Fruit fly (Drosophila melanogaster) whole organism, embryonic: ENCODE measurements around the gene Fie.
A peak's percentile ranks its signal among the peaks of the same experiment; 100 is the strongest.

ENCODE experiments used
- Antp ChIP-seq: fragments of 200-800 bp; sonication (Bioruptor generic); optimal IDR thresholded peaks from 3 replicates; lab custom pipeline; 2016; ENCODE audit warnings: missing biosample characterization, missing genetic modification characterization
- B-H1 ChIP-seq: fragments of 200-800 bp; sonication (Bioruptor generic); IDR thresholded peaks from 3 replicates; pipeline ENCODE4 v1.3.6; 2022; ENCODE audit warnings: missing biosample characterization, missing genetic modification characterization
- B-H2 ChIP-seq: fragments of 200-800 bp; sonication (Bioruptor generic); optimal IDR thresholded peaks from 2 replicates; lab custom pipeline; 2018; ENCODE audit warnings: missing biosample characterization, mild to moderate bottlenecking, missing genetic modification characterization
- CG10209 ChIP-seq: fragments of 200-800 bp; sonication (Bioruptor generic); optimal IDR thresholded peaks from 3 replicates; lab custom pipeline; 2017; ENCODE audit warnings: missing biosample characterization, mild to moderate bottlenecking, missing genetic modification characterization, missing genetic modification reagents
- CG11093 ChIP-seq: fragments of 200-800 bp; sonication (Bioruptor generic); IDR thresholded peaks from 3 replicates; pipeline ENCODE4 v1.3.6; 2022; ENCODE audit warnings: missing biosample characterization, missing genetic modification characterization
- CG14014 ChIP-seq: fragments of 200-800 bp; sonication (Bioruptor generic); IDR thresholded peaks from 2 replicates; pipeline ENCODE4 v1.3.6; 2022; ENCODE audit warnings: missing biosample characterization, missing genetic modification characterization
- CG1792 ChIP-seq: fragments of 200-800 bp; sonication (Bioruptor generic); optimal IDR thresholded peaks from 2 replicates; lab custom pipeline; 2016; ENCODE audit warnings: missing biosample characterization, missing genetic modification characterization
- CG2678 ChIP-seq: fragments of 200-800 bp; sonication (Bioruptor generic); optimal IDR thresholded peaks from 3 replicates; lab custom pipeline; 2019; ENCODE audit warnings: missing biosample characterization, mild to moderate bottlenecking, missing genetic modification characterization, moderate library complexity
- CG32767 ChIP-seq: fragments of 200-800 bp; sonication (Bioruptor generic); IDR thresholded peaks from 2 replicates; pipeline ENCODE4 v1.3.6; 2022; ENCODE audit warnings: missing biosample characterization, missing genetic modification characterization
- CG3281 ChIP-seq: fragments of 200-800 bp; sonication (Bioruptor generic); optimal IDR thresholded peaks from 3 replicates; lab custom pipeline; 2017; ENCODE audit warnings: missing biosample characterization, mild to moderate bottlenecking, missing genetic modification characterization
- CG4328 ChIP-seq: fragments of 200-800 bp; sonication (Bioruptor generic); optimal IDR thresholded peaks from 3 replicates; lab custom pipeline; 2017; ENCODE audit warnings: missing biosample characterization, missing genetic modification reagents, missing genetic modification characterization
- CG4404 ChIP-seq: fragments of 200-800 bp; sonication (Bioruptor generic); IDR thresholded peaks from 2 replicates; pipeline ENCODE4 v1.3.6; 2022; ENCODE audit warnings: missing biosample characterization, missing genetic modification characterization
- CG4820 ChIP-seq: fragments of 200-800 bp; sonication (Bioruptor generic); optimal IDR thresholded peaks from 3 replicates; lab custom pipeline; 2016; ENCODE audit warnings: missing biosample characterization, missing genetic modification characterization
- CG8765 ChIP-seq: fragments of 200-800 bp; sonication (Bioruptor generic); IDR thresholded peaks from 2 replicates; pipeline ENCODE4 v1.3.6; 2022; ENCODE audit warnings: missing biosample characterization, missing genetic modification characterization
- Camta ChIP-seq: fragments of 200-800 bp; sonication (Bioruptor generic); optimal IDR thresholded peaks from 2 replicates; lab custom pipeline; 2016; ENCODE audit warnings: missing biosample characterization, missing genetic modification characterization
- Dfd ChIP-seq, 2 experiments: fragments of >200 bp; optimal IDR thresholded peaks; 2 replicates each; lab custom pipeline; 2017; ENCODE audit warnings: missing biosample characterization in 2 of 2, missing genetic modification characterization in 2 of 2
- Hey ChIP-seq: fragments of 200-800 bp; sonication (Bioruptor generic); optimal IDR thresholded peaks from 3 replicates; lab custom pipeline; 2018; ENCODE audit warnings: missing biosample characterization, mild to moderate bottlenecking, missing genetic modification characterization
- HmgD ChIP-seq: fragments of 200-800 bp; sonication (Bioruptor generic); optimal IDR thresholded peaks from 3 replicates; lab custom pipeline; 2016; ENCODE audit warnings: missing biosample characterization, missing genetic modification characterization
- Hr78 ChIP-seq, 2 experiments: fragments of 200-800 bp in 1 of 2; fragments of >200 bp in 1 of 2; sonication (Bioruptor generic) in 1 of 2; optimal IDR thresholded peaks; 2 replicates each; lab custom pipeline; 2017 to 2019; ENCODE audit warnings: missing biosample characterization in 2 of 2, missing genetic modification characterization in 2 of 2, mild to moderate bottlenecking in 1 of 2, moderate library complexity in 1 of 2
- Mad ChIP-seq: fragments of 200-800 bp; sonication (Bioruptor generic); optimal IDR thresholded peaks from 2 replicates; lab custom pipeline; 2016; ENCODE audit warnings: missing biosample characterization, missing genetic modification characterization
- NC2α ChIP-seq: fragments of 200-800 bp; sonication (Bioruptor generic); optimal IDR thresholded peaks from 2 replicates; lab custom pipeline; 2016; ENCODE audit warnings: missing biosample characterization, missing genetic modification characterization
- Optix ChIP-seq: fragments of 200-800 bp; sonication (Bioruptor generic); IDR thresholded peaks from 3 replicates; pipeline ENCODE4 v1.3.6; 2022; ENCODE audit warnings: missing biosample characterization, missing genetic modification characterization
- Ravus ChIP-seq: fragments of 200-800 bp; sonication (Bioruptor generic); IDR thresholded peaks from 2 replicates; pipeline ENCODE4 v1.3.6; 2022; ENCODE audit warnings: missing biosample characterization, missing genetic modification characterization
- Sox100B ChIP-seq: fragments of 200-800 bp; sonication (Bioruptor generic); optimal IDR thresholded peaks from 3 replicates; lab custom pipeline; 2018; ENCODE audit warnings: missing biosample characterization, mild to moderate bottlenecking, missing genetic modification characterization
- Spps ChIP-seq: fragments of 200-800 bp; sonication (Bioruptor generic); optimal IDR thresholded peaks from 2 replicates; lab custom pipeline; 2018; ENCODE audit warnings: missing biosample characterization, mild to moderate bottlenecking, missing genetic modification characterization
- Tbp ChIP-seq: fragments of >200 bp; optimal IDR thresholded peaks from 2 replicates; lab custom pipeline; 2018; ENCODE audit warnings: missing biosample characterization, missing genetic modification characterization
- Usf ChIP-seq: fragments of 200-800 bp; sonication (Bioruptor generic); optimal IDR thresholded peaks from 2 replicates; lab custom pipeline; 2017; ENCODE audit warnings: missing genotype, missing biosample characterization, missing genetic modification characterization
- ash1 ChIP-seq: fragments of 200-800 bp; sonication (Bioruptor generic); optimal IDR thresholded peaks from 2 replicates; lab custom pipeline; 2018; ENCODE audit warnings: missing biosample characterization, mild to moderate bottlenecking, missing genetic modification characterization
- chinmo ChIP-seq: fragments of 200-800 bp; sonication (Bioruptor generic); IDR thresholded peaks from 4 replicates; pipeline ENCODE4 v1.3.6; 2022; ENCODE audit warnings: missing biosample characterization, missing genetic modification characterization; ENCODE audit not compliant: partially characterized antibody
- corto ChIP-seq: fragments of 200-800 bp; sonication (Bioruptor generic); optimal IDR thresholded peaks from 2 replicates; lab custom pipeline; 2016; ENCODE audit warnings: missing biosample characterization, mild to moderate bottlenecking, missing genetic modification characterization, moderate library complexity
- dimm ChIP-seq: fragments of 200-800 bp; sonication (Bioruptor generic); IDR thresholded peaks from 2 replicates; pipeline ENCODE4 v1.3.6; 2022; ENCODE audit warnings: missing biosample characterization, missing genetic modification characterization
- dm ChIP-seq: fragments of 200-800 bp; sonication (Bioruptor generic); optimal IDR thresholded peaks from 3 replicates; lab custom pipeline; 2016; ENCODE audit warnings: missing biosample characterization, missing genetic modification characterization
- esg ChIP-seq: fragments of 200-800 bp; sonication (Bioruptor generic); conservative IDR thresholded peaks from 2 replicates; pipeline ENCODE4 v1.3.6; 2022; ENCODE audit warnings: missing biosample characterization, missing genetic modification characterization
- gsb-n ChIP-seq: fragments of 200-800 bp; sonication (Bioruptor generic); optimal IDR thresholded peaks from 3 replicates; lab custom pipeline; 2018; ENCODE audit warnings: missing biosample characterization, mild to moderate bottlenecking, missing genetic modification characterization
- her ChIP-seq: fragments of 200-800 bp; sonication (Bioruptor generic); optimal IDR thresholded peaks from 2 replicates; lab custom pipeline; 2016; ENCODE audit warnings: missing biosample characterization, missing genetic modification characterization
- lilli ChIP-seq: fragments of 200-800 bp; sonication (Bioruptor generic); optimal IDR thresholded peaks from 3 replicates; lab custom pipeline; 2016; ENCODE audit warnings: missing biosample characterization, missing genetic modification characterization
- onecut ChIP-seq: fragments of 200-800 bp; sonication (Bioruptor generic); IDR thresholded peaks from 2 replicates; pipeline ENCODE4 v1.3.6; 2022; ENCODE audit warnings: missing biosample characterization, missing genetic modification characterization
- pan ChIP-seq, 4 experiments: fragments of >200 bp in 3 of 4; fragments of 200-800 bp in 1 of 4; sonication (Bioruptor generic) in 1 of 4; optimal IDR thresholded peaks in 3 of 4; IDR thresholded peaks in 1 of 4; 2 replicates each; pipeline versions ENCODE4 v1.3.6 to Lab custom; 2017 to 2022; ENCODE audit warnings: missing biosample characterization in 2 of 4, missing genetic modification characterization in 2 of 4, mixed read lengths in 1 of 4
- phol ChIP-seq: fragments of 200-800 bp; sonication (Bioruptor generic); optimal IDR thresholded peaks from 3 replicates; lab custom pipeline; 2018; ENCODE audit warnings: missing biosample characterization, mild to moderate bottlenecking, missing genetic modification characterization, moderate library complexity
- salm ChIP-seq: fragments of 200-800 bp; sonication (Bioruptor generic); optimal IDR thresholded peaks from 2 replicates; lab custom pipeline; 2018; ENCODE audit warnings: missing biosample characterization, mild to moderate bottlenecking, missing genetic modification characterization
- so ChIP-seq: fragments of 200-800 bp; sonication (Bioruptor generic); IDR thresholded peaks from 3 replicates; pipeline ENCODE4 v1.3.6; 2022; ENCODE audit warnings: missing biosample characterization, missing genetic modification characterization
- sr ChIP-seq: fragments of 200-800 bp; sonication (Bioruptor generic); IDR thresholded peaks from 3 replicates; pipeline ENCODE4 v1.3.6; 2022; ENCODE audit warnings: missing biosample characterization, missing genetic modification characterization
- ssp ChIP-seq: fragments of 200-800 bp; sonication (Bioruptor generic); IDR thresholded peaks from 2 replicates; pipeline ENCODE4 v1.3.6; 2022; ENCODE audit warnings: missing biosample characterization, missing genetic modification characterization
- tio ChIP-seq: fragments of 200-800 bp; sonication (Bioruptor generic); optimal IDR thresholded peaks from 2 replicates; lab custom pipeline; 2017; ENCODE audit warnings: missing biosample characterization, missing genetic modification characterization, inconsistent platforms
- trh ChIP-seq: fragments of 200-800 bp; sonication (Bioruptor generic); optimal IDR thresholded peaks from 2 replicates; lab custom pipeline; 2016; ENCODE audit warnings: missing biosample characterization, missing genetic modification characterization
- ttk ChIP-seq: fragments of 200-800 bp; sonication (Bioruptor generic); IDR thresholded peaks from 2 replicates; pipeline ENCODE4 v2.1.2; 2022; ENCODE audit warnings: missing biosample characterization, missing genetic modification characterization
- wek ChIP-seq: fragments of 200-800 bp; sonication (Bioruptor generic); optimal IDR thresholded peaks from 3 replicates; lab custom pipeline; 2018; ENCODE audit warnings: missing biosample characterization, mild to moderate bottlenecking, missing genetic modification characterization, moderate library complexity
- zen2 ChIP-seq: fragments of 200-800 bp; sonication (Bioruptor generic); IDR thresholded peaks from 3 replicates; pipeline ENCODE4 v1.3.6; 2022; ENCODE audit warnings: missing biosample characterization, missing genetic modification characterization; ENCODE audit not compliant: partially characterized antibody
- zfh1 ChIP-seq: fragments of 200-800 bp; sonication (Bioruptor generic); IDR thresholded peaks from 3 replicates; pipeline ENCODE4 v1.3.6; 2022; ENCODE audit warnings: missing biosample characterization, missing genetic modification characterization

Fie gene

DNA sequence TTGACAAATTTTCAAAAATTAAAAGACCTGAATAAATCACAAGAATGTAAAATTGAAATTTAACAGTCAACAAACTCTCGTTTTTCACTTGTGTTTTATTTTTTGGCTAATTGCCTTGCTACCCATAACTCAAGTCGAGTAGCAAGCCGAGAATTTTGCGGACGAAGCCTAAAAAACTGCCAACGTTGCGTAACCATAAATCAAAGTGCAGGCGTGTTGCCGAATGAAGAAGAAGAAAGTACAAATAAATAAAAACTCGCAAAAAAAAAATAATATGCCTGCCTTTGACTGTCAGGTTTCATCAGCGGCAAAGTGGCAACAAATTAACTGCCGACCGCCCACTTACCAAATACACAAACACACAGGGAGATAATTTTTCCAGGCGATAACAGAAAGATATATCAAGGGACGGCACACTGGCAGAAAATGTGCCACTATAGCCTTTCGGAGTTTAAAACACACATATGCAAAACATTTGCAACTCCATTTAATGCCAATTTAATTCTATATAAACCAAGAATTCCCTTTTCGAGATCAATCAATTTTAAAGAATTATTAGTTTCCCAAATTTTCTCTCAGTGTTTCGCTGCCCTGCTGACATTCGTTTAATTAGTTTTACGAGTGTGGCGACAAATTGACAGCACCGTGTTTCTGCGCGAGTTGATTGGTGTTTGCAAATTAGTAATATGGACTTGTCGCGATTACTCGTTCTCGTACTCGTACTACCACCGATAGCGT, 36.0 kb downstream of the Fie start (continued):
- TF ChIP-seq phol (peak; percentile 64), pan (optimal IDR thresholded peaks at IDR 0.05; lab: Kevin White, UChicago) (no peak), pan (GFP tag; optimal IDR thresholded peaks at IDR 0.05 in 1 of 2, IDR thresholded peaks at IDR 0.05 in 1 of 2) (peak in 1 of 2 experiments; percentile 89), Dfd (GFP tag; optimal IDR thresholded peaks at IDR 0.05; lab: Kevin White, UChicago) (no peak), CG8765 (GFP tag; lab: Robert Waterston, UW) (peak; percentile 51; the same call in 1 of the 2 replicates), esg (GFP tag; lab: Robert Waterston, UW) (peak; percentile 78), corto (GFP tag; lab: Kevin White, UChicago) (peak; percentile 31), Hr78 (GFP tag; optimal IDR thresholded peaks at IDR 0.05; lab: Kevin White, UChicago) (no peak), gsb-n (tag; lab: Kevin White, UChicago) (no peak), Hey (tag; lab: Kevin White, UChicago) (peak; percentile 78), zfh1 (GFP tag; lab: Robert Waterston, UW) (peak; percentile 71; the same call in 2 of the 3 replicates), wek (GFP tag; lab: Kevin White, UChicago) (peak; percentile 56), so (peak; percentile 81), ash1 (GFP tag; lab: Kevin White, UChicago) (peak; percentile 9), CG2678 (tag; lab: Kevin White, UChicago) (peak; percentile 94), CG11093 (GFP tag; lab: Robert Waterston, UW) (peak; percentile 68; the same call in 2 of the 3 replicates), Sox100B (GFP tag; lab: Kevin White, UChicago) (peak; percentile 66), salm (tag; lab: Kevin White, UChicago) (peak; percentile 58), CG14014 (GFP tag; lab: Robert Waterston, UW) (peak; percentile 94), her (GFP tag; lab: Kevin White, UChicago) (peak; percentile 81), Usf (GFP tag; lab: Kevin White, UChicago) (peak; percentile 74), CG4820 (GFP tag; lab: Kevin White, UChicago) (peak; percentile 72), CG4404 (GFP tag; lab: Robert Waterston, UW) (peak; percentile 66), Tbp (GFP tag; lab: Kevin White, UChicago) (no peak), ssp (GFP tag; lab: Robert Waterston, UW) (peak; percentile 70), CG3281 (GFP tag; lab: Kevin White, UChicago) (peak; percentile 91), Antp (GFP tag; lab: Kevin White, UChicago) (peak; percentile 79), dimm (peak; percentile 47; the same call in 1 of the 2 replicates), B-H2 (GFP tag; lab: Kevin White, UChicago) (peak; percentile 95), onecut (peak; percentile 72), CG1792 (peak; percentile 85), NC2α (GFP tag; lab: Kevin White, UChicago) (peak; percentile 53), CG10209 (peak; percentile 88), zen2 (GFP tag; lab: Robert Waterston, UW) (no peak), chinmo (GFP tag; lab: Robert Waterston, UW) (no peak), lilli (GFP tag; lab: Kevin White, UChicago) (peak; percentile 95), Optix (GFP tag; lab: Robert Waterston, UW) (peak; percentile 77; the same call in 2 of the 3 replicates), CG4328 (GFP tag; lab: Kevin White, UChicago) (peak; percentile 69), Camta (GFP tag; lab: Kevin White, UChicago) (peak; percentile 68), Spps (tag; lab: Kevin White, UChicago) (no peak), HmgD (GFP tag; lab: Kevin White, UChicago) (peak; percentile 18), sr (GFP tag; lab: Robert Waterston, UW) (0 out of 3 replicates have a peak, but pooled peaks have one; percentile 31), Mad (GFP tag; lab: Kevin White, UChicago) (peak; percentile 53), tio (GFP tag; lab: Kevin White, UChicago) (peak; percentile 79), dm (peak; percentile 63), B-H1 (GFP tag; lab: Robert Waterston, UW) (peak; percentile 69), ttk (peak; percentile 75), Ravus (GFP tag; lab: Robert Waterston, UW) (peak; percentile 75), trh (GFP tag; lab: Kevin White, UChicago) (peak; percentile 45), CG32767 (peak; percentile 75; the same call in 1 of the 2 replicates)
